Worm (Caenorhabditis elegans): ENCODE data around the gene gln-2.

gln-2 gene

DNA sequence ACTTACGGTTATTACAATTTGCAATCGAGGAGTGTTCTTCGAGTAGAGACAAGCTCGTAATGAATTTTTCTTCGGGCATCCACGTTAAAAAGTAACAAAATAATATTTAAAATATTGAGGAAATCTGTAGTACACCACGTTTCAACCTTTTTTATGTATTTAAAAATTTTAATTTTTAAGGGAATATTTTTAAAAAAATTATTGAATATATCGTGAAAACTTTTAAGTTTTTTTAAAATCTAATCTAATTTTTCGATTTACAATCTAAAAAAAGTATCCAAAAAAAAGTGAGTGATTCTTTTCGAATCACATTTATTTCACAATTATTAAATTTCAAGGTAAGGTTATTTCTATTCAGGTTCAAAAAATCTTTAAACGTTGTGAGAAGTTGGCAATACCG lies at the start of gene gln-2:
Gene gln-2 (minus strand): TSS at position 101 of the 400 bp plus-strand sequence.
- TF ChIP-seq unc-62 (GFP tag; optimal IDR thresholded peaks at IDR 0.05) = no peak

DNA sequence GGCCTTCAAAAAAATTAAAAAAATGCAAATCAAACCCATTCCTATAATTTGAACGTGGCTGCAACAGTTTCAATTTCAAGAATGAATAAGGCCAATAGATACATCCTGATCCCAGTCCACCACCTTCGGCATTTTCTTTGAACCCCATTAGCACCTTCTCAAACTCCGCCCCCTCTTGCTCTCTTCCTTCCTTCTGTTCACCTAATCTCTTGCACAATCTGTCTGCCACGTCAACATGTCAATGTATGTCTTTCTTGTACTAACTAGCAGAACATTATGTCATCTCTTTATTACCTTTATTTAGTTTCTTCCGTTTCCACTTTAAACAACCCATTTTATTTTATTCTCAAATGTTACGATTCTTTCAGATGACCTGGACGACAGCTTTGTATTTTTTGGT lies 48.9 kb upstream of the gln-2 start, which contains the start of gene C05B5.4:
Gene C05B5.4 (plus strand): TSS at position 351 of the 400 bp plus-strand sequence.
- TF ChIP-seq unc-62 (GFP tag; optimal IDR thresholded peaks at IDR 0.05) = no peak

DNA sequence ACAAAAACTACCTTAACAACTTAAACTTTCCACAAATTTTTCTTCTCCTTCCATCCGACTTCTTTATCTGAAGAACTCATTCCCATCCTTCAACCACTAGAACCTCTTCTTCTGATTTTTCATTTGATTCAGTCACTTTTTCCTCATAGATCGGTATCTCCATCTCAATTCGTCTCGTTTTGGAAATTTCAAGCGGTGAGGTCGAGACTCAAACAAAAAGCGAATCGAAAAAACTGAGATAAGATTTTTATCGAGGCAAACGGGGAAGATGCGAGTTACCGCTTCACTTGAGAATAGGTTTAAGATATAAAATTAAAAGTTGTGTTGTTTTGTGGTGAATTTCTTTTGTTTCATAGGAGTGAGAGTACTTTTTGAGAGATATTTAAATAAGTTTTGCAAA lies 46.7 kb upstream of the gln-2 start:
- TF ChIP-seq unc-62 (GFP tag; optimal IDR thresholded peaks at IDR 0.05) = no peak

DNA sequence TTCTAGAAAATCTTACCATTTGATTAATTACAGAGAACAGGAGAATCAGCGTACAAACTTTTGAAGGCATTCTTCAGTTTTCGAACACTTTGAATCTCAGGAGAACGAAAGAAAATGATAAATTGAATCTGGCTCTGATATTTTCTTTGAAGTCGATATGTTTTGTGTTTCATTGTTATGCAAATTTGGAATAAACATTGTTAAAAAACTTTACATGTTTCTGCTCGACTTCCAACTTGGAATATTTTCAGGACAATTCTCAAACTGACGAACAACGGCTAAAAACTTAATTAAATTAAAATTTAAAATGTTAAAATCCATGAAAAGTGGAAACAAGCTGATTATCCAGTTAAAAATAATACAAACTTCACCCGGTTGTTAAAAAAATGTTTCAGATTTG lies 43.7 kb upstream of the gln-2 start, which contains the start of gene C05B5.1:
Gene C05B5.1 (minus strand): TSS at position 101 of the 400 bp plus-strand sequence.
- no peak for TF ChIP-seq unc-62 (GFP tag; optimal IDR thresholded peaks at IDR 0.05)

DNA sequence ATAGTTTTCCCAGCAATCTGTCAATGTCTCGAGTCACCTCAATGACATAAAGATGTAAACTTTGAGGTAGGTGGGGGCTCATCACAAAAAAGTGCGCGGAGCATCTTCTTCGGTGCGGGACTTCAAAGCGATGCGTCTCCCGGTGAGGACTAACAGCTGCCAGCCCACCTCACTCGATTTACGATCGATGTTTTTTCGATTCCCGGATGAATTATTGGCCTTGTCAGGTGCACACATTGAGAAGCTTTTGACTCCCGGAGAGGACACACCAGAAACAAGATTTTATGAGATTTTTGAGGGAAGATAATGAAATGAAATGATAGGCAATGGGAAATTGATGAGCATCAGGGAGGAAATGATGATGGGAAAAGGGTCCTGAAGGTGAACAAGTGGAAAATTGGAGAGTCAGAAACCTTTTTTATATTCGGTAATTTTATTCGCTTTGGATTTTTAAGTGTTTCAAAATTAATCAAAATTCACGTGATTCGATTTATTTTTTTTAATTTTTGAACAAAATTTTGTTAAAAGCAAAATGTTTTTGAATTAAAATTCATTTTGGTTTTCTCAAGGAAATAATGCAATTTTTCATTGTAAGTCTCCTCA lies 42.3 kb upstream of the gln-2 start, which contains the start of gene C05B5.12:
Gene C05B5.12 (plus strand): TSS at position 553 of the 603 bp plus-strand sequence.
- no peak for TF ChIP-seq unc-62 (GFP tag; optimal IDR thresholded peaks at IDR 0.05)

DNA sequence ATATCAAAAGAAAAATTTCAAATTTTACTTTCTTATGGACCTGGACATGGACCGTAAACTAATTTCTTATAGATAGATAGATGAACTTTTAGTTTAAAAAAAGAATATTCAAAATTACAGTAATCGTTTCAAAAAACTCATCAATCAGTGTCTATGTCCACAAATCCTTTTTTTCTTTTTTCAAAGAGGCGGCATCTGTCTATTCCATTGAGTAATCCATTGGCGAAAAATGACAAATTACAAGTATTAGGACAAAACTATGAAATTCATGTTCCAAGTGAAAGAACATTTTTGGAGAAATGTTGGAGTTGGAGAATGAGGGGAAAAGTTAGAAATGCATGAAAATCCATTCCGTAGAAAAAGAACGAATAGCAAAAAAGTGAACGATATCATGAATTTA lies 40.9 kb upstream of the gln-2 start:
- TF ChIP-seq unc-62 (GFP tag; optimal IDR thresholded peaks at IDR 0.05) = no peak

DNA sequence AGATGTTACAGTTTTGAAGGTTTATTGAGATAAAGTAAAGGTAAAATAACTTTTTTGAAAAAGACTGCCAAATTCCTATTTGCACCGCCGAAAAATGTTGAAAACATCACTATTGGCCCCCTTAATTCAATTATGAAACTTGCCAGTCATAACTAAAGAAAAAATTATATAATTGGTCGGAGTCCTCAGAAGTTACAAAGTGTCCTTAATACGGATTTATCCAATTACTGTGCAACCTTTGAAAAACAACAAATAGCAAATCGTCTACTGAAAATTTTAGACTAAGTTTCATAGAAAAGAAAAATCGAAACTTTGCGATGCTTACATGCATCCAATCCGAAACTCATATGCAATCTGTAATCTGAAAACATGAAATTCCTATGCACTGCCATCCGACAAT lies 40.0 kb upstream of the gln-2 start:
- no peak for TF ChIP-seq unc-62 (GFP tag; optimal IDR thresholded peaks at IDR 0.05)

DNA sequence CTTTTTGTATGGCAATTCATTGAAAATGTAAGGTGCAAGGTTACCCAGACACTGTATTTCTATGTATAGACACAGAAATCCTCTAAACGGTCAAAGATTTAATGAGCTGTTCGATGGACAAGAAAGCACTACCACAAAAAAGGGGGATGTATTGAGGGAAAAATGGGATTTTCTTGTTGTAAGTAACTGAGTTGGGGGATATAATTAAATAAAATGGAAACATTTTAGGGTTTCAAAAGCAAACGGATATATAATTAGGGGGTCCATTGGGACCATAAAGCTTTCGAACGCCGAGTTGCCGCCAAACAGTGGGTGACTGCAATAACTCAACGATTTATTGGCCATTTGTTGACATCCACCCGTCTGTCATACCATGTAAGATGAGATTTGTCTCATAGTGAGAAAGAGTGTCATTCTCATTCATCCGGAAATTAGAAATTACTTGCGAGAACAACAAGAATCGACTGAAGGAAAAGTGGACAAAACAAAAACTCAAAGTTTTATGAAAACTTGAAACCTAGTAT lies 37.6 kb upstream of the gln-2 start:
- no peak for TF ChIP-seq unc-62 (GFP tag; optimal IDR thresholded peaks at IDR 0.05)

DNA sequence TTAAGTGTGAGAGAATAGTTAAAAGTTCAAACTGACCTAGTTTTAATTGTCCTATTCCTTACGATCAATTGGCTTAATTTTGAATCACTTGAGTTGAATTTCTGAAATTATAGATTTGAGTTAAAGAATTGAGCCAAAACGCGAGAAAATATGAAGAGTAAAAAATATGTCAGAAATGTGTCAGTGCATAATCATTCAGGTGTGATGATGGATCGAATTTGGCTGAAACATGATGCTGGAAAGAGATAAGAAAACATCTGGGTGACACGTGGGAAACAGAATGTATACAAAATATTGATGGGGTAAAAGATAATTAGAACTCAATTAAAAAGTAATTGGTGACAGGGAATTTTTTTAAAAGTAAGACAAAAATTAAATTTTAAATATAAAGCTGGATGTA lies 29.1 kb upstream of the gln-2 start, which contains the start of gene R10E12.2:
Gene R10E12.2 (minus strand): TSS at position 101 of the 400 bp plus-strand sequence.
- TF ChIP-seq unc-62 (GFP tag; optimal IDR thresholded peaks at IDR 0.05) = no peak

DNA sequence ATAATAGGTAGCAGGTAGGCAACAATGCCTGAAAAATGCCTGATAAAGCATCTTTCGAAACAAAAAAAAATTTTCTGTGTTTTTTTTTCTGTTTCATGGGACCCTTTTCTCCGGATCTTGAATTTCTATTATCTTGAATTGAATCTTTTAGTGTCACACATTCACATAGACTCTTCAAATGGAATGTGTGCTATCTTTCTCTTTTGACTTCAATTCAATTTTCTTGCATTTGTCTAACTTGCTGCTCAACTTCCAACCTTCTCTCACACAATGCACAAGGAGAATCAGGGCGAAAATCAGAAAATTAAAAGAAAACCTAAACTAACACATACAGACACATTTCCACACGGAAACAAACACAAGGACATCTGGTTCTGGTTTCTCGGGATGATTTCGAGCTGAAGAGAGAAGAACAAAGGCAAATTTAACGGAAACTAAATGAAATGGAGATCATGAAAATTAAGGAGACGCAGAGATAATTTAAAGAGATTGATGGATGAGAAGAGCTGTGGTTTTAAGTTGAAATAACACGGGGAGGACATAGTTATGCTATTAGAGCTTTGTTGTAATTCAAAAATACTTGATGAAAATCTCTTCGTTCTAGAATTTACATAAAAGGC lies 27.7 kb upstream of the gln-2 start:
- no peak for TF ChIP-seq unc-62 (GFP tag; optimal IDR thresholded peaks at IDR 0.05)

DNA sequence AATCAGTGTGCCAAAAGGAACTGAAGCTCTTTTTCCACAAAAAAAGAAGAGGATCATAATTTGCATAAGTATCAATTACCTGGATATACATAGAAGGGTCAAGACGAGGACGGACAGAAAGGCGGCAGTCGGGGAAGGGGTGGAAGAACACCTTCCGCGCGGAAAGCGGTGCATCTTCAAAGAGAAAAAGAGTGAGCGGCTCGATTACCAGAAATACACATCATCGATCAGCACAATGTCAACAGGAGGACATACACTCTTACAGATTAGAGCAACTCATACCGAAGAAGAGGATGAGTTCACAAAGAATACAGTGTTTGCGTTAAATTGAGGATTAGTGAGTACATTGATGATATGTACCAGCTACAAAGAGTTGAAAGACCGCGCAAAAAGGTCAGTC lies 24.7 kb upstream of the gln-2 start:
- TF ChIP-seq unc-62 (GFP tag; optimal IDR thresholded peaks at IDR 0.05) = no peak

DNA sequence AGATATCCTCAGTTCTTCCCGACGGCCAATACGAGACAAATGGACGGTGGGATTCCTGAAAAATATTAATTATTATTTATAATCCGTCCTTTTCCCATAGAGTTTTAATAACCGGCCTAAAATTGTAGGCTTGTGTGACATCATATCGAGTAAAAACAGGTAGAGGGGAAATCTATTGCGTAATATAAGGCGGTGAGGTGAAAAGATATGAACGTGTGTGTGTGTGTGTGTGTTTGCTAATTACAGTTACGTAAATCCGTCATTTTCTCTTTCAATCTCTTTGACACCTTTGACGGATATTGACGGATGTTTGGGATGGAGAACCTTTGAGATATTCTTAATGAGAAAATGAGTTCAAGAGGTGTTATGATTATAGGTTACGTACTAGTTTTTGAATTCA lies 20.8 kb upstream of the gln-2 start:
- TF ChIP-seq unc-62 (GFP tag; optimal IDR thresholded peaks at IDR 0.05) = no peak

DNA sequence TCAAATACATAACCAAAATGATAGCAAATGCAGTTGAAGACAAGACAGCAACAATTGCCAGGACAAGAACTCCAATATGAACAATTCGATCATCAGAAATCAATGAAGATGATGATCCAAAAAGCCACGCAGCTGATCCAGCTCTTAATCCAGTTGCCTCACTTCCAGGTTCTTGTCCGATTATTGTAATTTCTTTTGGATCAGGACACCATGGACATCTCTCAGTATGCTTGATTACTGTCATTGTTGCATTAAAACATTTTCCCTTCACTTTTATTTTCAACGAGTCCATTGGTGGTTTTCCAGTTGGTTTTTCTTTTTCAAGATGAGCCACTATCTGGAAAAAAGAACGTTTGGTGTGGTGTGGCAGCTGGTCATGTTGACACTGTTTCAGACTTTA lies 19.8 kb upstream of the gln-2 start:
- no peak for TF ChIP-seq unc-62 (GFP tag; optimal IDR thresholded peaks at IDR 0.05)

DNA sequence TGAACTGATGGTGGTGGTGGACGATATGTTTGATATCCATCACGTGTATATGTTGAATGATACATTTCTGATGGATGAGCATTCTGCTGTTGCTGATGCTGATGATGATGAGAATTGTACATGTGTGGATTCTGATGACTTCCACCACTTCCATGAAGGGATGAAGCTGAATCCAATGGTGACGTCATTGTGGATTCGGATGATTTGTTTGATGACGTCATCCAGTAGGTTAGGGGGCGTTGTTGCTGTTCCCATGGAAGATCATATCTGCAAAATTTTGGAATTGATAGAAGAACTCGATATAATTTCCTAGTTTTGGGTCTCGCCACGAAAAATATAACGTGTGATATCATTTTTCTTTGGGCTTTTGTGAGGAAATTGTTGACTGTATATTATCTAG lies 18.8 kb upstream of the gln-2 start:
- no peak for TF ChIP-seq unc-62 (GFP tag; optimal IDR thresholded peaks at IDR 0.05)

DNA sequence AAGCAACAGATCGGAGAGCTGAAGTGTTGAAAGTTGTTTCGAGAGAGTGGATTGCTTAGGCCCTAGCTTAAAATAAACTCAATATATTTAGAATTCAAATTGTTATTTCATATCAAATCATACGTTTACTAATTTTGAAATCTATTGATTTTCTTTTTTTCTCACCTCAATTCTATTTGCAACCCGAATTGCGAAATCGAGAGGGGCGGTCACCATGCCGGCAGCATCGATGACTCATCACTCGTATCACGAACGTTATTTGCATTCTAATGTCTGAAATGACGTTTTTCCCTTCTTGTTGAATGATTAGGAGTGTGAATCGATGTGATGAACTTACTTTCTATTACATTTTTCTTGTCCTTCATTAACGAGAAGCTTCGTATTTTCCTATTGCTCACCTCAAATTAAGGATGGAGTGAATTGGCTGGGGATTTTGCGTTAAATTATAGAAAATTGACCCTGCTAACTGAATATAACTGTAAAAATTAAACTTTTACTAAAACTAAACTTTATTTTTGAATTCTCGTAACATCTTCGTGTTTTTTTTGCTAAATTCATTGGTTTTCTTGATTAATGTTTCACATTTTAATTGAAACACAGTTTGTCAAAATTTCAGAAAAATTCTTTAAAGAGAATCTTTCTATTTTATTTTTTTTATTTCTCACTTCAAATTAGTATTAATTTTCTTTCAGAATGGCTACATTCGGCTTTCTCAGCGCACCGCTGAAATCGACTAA lies 12.2 kb upstream of the gln-2 start, which contains the start of gene alx-1:
Gene alx-1 (plus strand): TSS at position 687 of the 737 bp plus-strand sequence.
- TF ChIP-seq unc-62 (GFP tag; optimal IDR thresholded peaks at IDR 0.05) = no peak

DNA sequence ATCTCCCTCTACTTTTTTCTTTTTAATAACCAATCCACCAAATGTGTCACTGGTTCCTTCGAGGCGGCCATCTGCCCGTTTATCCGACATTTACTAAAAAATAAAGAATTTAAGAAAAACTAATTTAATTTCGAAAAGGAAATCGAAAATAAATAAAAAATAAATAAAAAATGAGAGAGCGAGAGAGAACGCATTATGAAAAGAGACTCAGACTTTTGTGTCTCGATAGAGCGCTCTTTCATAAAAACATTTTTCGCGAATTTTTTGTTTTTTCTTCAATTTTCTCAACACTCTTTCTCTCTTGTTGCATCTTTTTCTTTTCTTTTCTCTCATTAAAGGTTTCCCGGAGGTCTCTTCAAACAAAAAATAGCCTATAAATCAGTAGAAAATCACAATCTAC lies 11.5 kb upstream of the gln-2 start, which contains the start of gene mog-1:
Gene mog-1 (minus strand): TSS at position 93 of the 400 bp plus-strand sequence.
- TF ChIP-seq unc-62 (GFP tag; optimal IDR thresholded peaks at IDR 0.05) = no peak

Data from whole organism, dauer.